Worm (Caenorhabditis elegans): ENCODE data around the gene srw-8.

DNA sequence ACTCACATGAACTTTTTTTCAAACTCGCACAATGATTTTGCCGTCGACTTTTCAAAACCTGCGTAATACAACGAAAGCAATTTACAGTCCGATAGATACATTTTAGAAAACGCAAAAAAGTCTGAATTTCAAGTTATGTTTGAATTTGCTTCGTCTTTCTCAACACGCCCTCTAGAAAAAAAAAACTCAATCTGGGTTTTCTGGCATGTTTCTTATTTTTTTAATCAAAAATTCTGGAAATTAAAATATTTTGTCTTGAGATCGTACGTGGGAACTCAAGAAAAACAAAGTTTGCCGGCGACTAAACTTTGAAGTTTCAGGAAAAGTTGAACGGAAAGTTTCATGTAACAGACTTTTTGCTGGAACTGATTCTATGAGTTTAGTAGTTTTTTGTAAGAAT is 40.3 kb downstream of the srw-8 start, which contains the start of gene srw-115:
- TF ChIP-seq nhr-28 (tag; optimal IDR thresholded peaks at IDR 0.05) (no peak), nfya-1 (tag; optimal IDR thresholded peaks at IDR 0.05; ENCODE audit: insufficient read depth) (no peak), ztf-4 (tag; optimal IDR thresholded peaks at IDR 0.05) (no peak), pha-4 (tag; optimal IDR thresholded peaks at IDR 0.05) (no peak), unc-39 (tag; optimal IDR thresholded peaks at IDR 0.05) (no peak), elt-1 (tag; optimal IDR thresholded peaks at IDR 0.05) (no peak), R02D3.7 (tag; optimal IDR thresholded peaks at IDR 0.05) (no peak)
